Worm (Caenorhabditis elegans) whole organism, late embryonic: ENCODE data around the gene K08F4.5.

ENCODE experiments used
- C38D4.7 ChIP-seq: fragments of 200-800 bp; sonication (Bioruptor generic); optimal IDR thresholded peaks from 2 replicates; lab custom pipeline; 2018; ENCODE audit warnings: mild to moderate bottlenecking, missing genetic modification characterization, moderate library complexity, missing compliant biosample characterization
- F13H6.1 ChIP-seq: sonication (generic microtip); optimal IDR thresholded peaks from 2 replicates; lab custom pipeline; 2016; ENCODE audit warnings: missing genetic modification characterization, missing compliant biosample characterization
- K09A11.1 ChIP-seq: sonication (generic microtip); optimal IDR thresholded peaks from 2 replicates; lab custom pipeline; 2017; ENCODE audit warnings: antibody characterized with exemption, mild to moderate bottlenecking, missing genetic modification characterization, missing compliant biosample characterization; ENCODE audit not compliant: insufficient read depth
- T23F11.4 ChIP-seq: fragments of 200-800 bp; sonication (Bioruptor generic); optimal IDR thresholded peaks from 2 replicates; lab custom pipeline; 2018; ENCODE audit warnings: mild to moderate bottlenecking, missing genetic modification characterization, missing compliant biosample characterization
- Y22D7AL.16 ChIP-seq: sonication (generic microtip); optimal IDR thresholded peaks from 2 replicates; lab custom pipeline; 2016; ENCODE audit warnings: missing genetic modification characterization, missing compliant biosample characterization
- ceh-14 ChIP-seq: sonication (generic microtip); optimal IDR thresholded peaks from 2 replicates; lab custom pipeline; 2016; ENCODE audit warnings: missing genotype, missing genetic modification characterization, missing compliant biosample characterization
- ceh-18 ChIP-seq: sonication (generic microtip); optimal IDR thresholded peaks from 2 replicates; lab custom pipeline; 2016; ENCODE audit warnings: missing genetic modification characterization, missing compliant biosample characterization
- ceh-24 ChIP-seq: sonication (generic microtip); optimal IDR thresholded peaks from 2 replicates; lab custom pipeline; 2016; ENCODE audit warnings: mild to moderate bottlenecking, missing genetic modification characterization, missing compliant biosample characterization
- ceh-31 ChIP-seq: sonication (generic microtip); optimal IDR thresholded peaks from 2 replicates; lab custom pipeline; 2016; ENCODE audit warnings: missing genetic modification characterization, missing compliant biosample characterization
- ceh-34 ChIP-seq: sonication (generic microtip); optimal IDR thresholded peaks from 2 replicates; lab custom pipeline; 2016; ENCODE audit warnings: mild to moderate bottlenecking, missing genetic modification characterization, missing compliant biosample characterization
- ceh-45 ChIP-seq: fragments of 200-800 bp; sonication (Bioruptor generic); IDR thresholded peaks from 2 replicates; pipeline ENCODE4 v1.3.6; 2022; ENCODE audit warnings: missing genetic modification reagents, missing genetic modification characterization, missing compliant biosample characterization
- ceh-48 ChIP-seq: sonication (generic microtip); optimal IDR thresholded peaks from 2 replicates; lab custom pipeline; 2016; ENCODE audit warnings: missing genetic modification characterization, inconsistent platforms, missing compliant biosample characterization
- dve-1 ChIP-seq: sonication (generic microtip); optimal IDR thresholded peaks from 2 replicates; lab custom pipeline; 2017; ENCODE audit warnings: antibody characterized with exemption, mild to moderate bottlenecking, missing genetic modification characterization, missing compliant biosample characterization
- elt-2 ChIP-seq: sonication (generic microtip); optimal IDR thresholded peaks from 2 replicates; lab custom pipeline; 2016; ENCODE audit warnings: missing genetic modification reagents, missing genetic modification characterization, missing compliant biosample characterization
- fkh-10 ChIP-seq: fragments of 150-350 bp; optimal IDR thresholded peaks from 2 replicates; lab custom pipeline; 2014; ENCODE audit warnings: missing biosample characterization, missing genetic modification reagents, missing genetic modification characterization
- fkh-6 ChIP-seq: sonication (generic microtip); optimal IDR thresholded peaks from 2 replicates; lab custom pipeline; 2016; ENCODE audit warnings: missing genetic modification characterization, missing compliant biosample characterization
- gmeb-2 ChIP-seq: sonication (generic microtip); optimal IDR thresholded peaks from 2 replicates; lab custom pipeline; 2016; ENCODE audit warnings: missing genetic modification characterization, inconsistent platforms, missing compliant biosample characterization
- hlh-15 ChIP-seq: sonication (generic microtip); optimal IDR thresholded peaks from 2 replicates; lab custom pipeline; 2016; ENCODE audit warnings: missing genetic modification characterization, missing compliant biosample characterization
- hlh-8 ChIP-seq: sonication (generic microtip); optimal IDR thresholded peaks from 2 replicates; lab custom pipeline; 2016; ENCODE audit warnings: missing genotype, missing genetic modification characterization, missing compliant biosample characterization
- lim-6 ChIP-seq: sonication (generic microtip); optimal IDR thresholded peaks from 2 replicates; lab custom pipeline; 2016; ENCODE audit warnings: missing genetic modification characterization, missing compliant biosample characterization
- lin-11 ChIP-seq: fragments of 200-800 bp; sonication (Bioruptor generic); optimal IDR thresholded peaks from 2 replicates; lab custom pipeline; 2018; ENCODE audit warnings: mild to moderate bottlenecking, missing genetic modification characterization, missing compliant biosample characterization
- madf-2 ChIP-seq: sonication (generic microtip); optimal IDR thresholded peaks from 2 replicates; lab custom pipeline; 2017; ENCODE audit warnings: missing genetic modification characterization, missing compliant biosample characterization
- nfya-1 ChIP-seq: sonication (generic microtip); optimal IDR thresholded peaks from 2 replicates; lab custom pipeline; 2017; ENCODE audit warnings: missing genetic modification characterization, mild to moderate bottlenecking, missing compliant biosample characterization, antibody characterized with exemption, moderate library complexity
- nhr-11 ChIP-seq: fragments of 150-350 bp; optimal IDR thresholded peaks from 2 replicates; lab custom pipeline; 2014; ENCODE audit warnings: missing biosample characterization, missing genetic modification characterization
- npax-4 ChIP-seq: sonication (generic microtip); optimal IDR thresholded peaks from 2 replicates; lab custom pipeline; 2016; ENCODE audit warnings: missing genetic modification characterization, missing compliant biosample characterization
- odd-2 ChIP-seq: sonication (generic microtip); optimal IDR thresholded peaks from 2 replicates; lab custom pipeline; 2017; ENCODE audit warnings: antibody characterized with exemption, mild to moderate bottlenecking, missing genetic modification characterization, missing compliant biosample characterization
- pag-3 ChIP-seq: sonication (generic microtip); optimal IDR thresholded peaks from 2 replicates; lab custom pipeline; 2016; ENCODE audit warnings: missing compliant biosample characterization, missing genetic modification characterization, borderline replicate concordance
- pax-1 ChIP-seq: fragments of 150-350 bp; optimal IDR thresholded peaks from 2 replicates; lab custom pipeline; 2014; ENCODE audit warnings: missing biosample characterization, missing genetic modification characterization
- pha-4 ChIP-seq: fragments of 150-350 bp; optimal IDR thresholded peaks from 2 replicates; lab custom pipeline; 2018; ENCODE audit warnings: missing biosample characterization, missing genetic modification reagents, missing genetic modification characterization
- pqm-1 ChIP-seq: sonication (generic microtip); optimal IDR thresholded peaks from 2 replicates; lab custom pipeline; 2016; ENCODE audit warnings: missing genetic modification characterization, missing compliant biosample characterization
- pros-1 ChIP-seq: fragments of 150-350 bp; optimal IDR thresholded peaks from 2 replicates; lab custom pipeline; 2014; ENCODE audit warnings: missing biosample characterization, missing genetic modification reagents, missing genetic modification characterization
- ref-2 ChIP-seq: sonication (generic microtip); optimal IDR thresholded peaks from 2 replicates; lab custom pipeline; 2016; ENCODE audit warnings: missing genetic modification characterization, missing compliant biosample characterization
- sdc-2 ChIP-seq: sonication (generic microtip); optimal IDR thresholded peaks from 2 replicates; lab custom pipeline; 2016; ENCODE audit warnings: missing genotype, missing genetic modification characterization, missing compliant biosample characterization
- sox-2 ChIP-seq: fragments of 200-800 bp; sonication (Bioruptor generic); IDR thresholded peaks from 2 replicates; pipeline ENCODE4 v1.3.6; 2022; ENCODE audit warnings: missing genetic modification reagents, missing genetic modification characterization, missing compliant biosample characterization
- sox-4 ChIP-seq: sonication (generic microtip); optimal IDR thresholded peaks from 2 replicates; lab custom pipeline; 2017; ENCODE audit warnings: mild to moderate bottlenecking, missing genetic modification characterization, inconsistent platforms, missing compliant biosample characterization
- tbx-2 ChIP-seq: sonication (generic microtip); optimal IDR thresholded peaks from 2 replicates; lab custom pipeline; 2016; ENCODE audit warnings: missing genetic modification characterization, missing compliant biosample characterization
- unc-55 ChIP-seq: sonication (generic microtip); optimal IDR thresholded peaks from 2 replicates; lab custom pipeline; 2017; ENCODE audit warnings: missing biosample characterization, missing genetic modification reagents, missing genetic modification characterization
- ztf-16 ChIP-seq: sonication (generic microtip); optimal IDR thresholded peaks from 2 replicates; lab custom pipeline; 2017; ENCODE audit warnings: missing genetic modification characterization, missing compliant biosample characterization

The K08F4.5 gene

ce11 chrIV:10143640-10144039 is 7.9 kb upstream of the K08F4.5 start, which contains the start of gene msp-38:
msp-38 (minus strand) TSS chrIV:10143740.
- TF ChIP-seq pqm-1 (tag; lab: Kevin White, UChicago) = no peak
- no peak for TF ChIP-seq ceh-34
- no peak for TF ChIP-seq ceh-31
- no peak for TF ChIP-seq elt-2 (tag; lab: Kevin White, UChicago)
- no peak for TF ChIP-seq hlh-8
- TF ChIP-seq ceh-18 (tag; lab: Kevin White, UChicago) = no peak
- no peak for TF ChIP-seq ref-2 (tag; lab: Kevin White, UChicago)
- no peak for TF ChIP-seq pros-1 (tag; lab: Kevin White, UChicago)
- no peak for TF ChIP-seq hlh-15

DNA sequence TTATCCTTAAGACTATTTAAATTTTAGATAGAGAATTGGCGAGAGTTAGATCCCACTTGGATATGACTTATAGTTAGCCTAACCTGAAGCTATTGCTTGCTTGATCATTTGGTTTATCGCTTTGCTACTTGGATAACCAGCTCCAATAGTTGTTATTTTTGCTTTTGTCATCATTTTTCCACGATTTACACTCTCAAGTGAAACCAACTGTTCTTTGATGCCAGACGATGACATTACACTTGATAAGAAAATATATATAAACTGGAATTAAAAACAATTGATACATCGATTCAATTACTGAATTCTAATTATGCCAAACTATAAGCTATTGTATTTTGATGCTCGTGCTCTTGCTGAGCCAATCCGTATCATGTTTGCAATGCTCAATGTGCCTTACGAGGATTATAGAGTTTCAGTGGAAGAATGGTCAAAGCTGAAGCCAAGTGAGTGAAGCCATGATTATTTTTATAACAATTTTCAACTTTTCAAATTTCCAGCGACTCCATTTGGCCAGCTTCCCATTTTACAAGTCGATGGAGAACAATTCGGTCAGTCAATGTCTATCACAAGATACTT is 6.3 kb upstream of the K08F4.5 start, which contains the start of the genes gst-2, gst-4 and dhs-12:
Gene gst-2 (minus strand): TSS at position 132 of the 576 bp plus-strand sequence.
Gene gst-4 (plus strand): TSS at position 296 of the 576 bp plus-strand sequence.
Gene dhs-12 (plus strand): TSS at position 526 of the 576 bp plus-strand sequence.
- TF ChIP-seq fkh-6 (tag; lab: Kevin White, UChicago) = no peak
- no peak for TF ChIP-seq C38D4.7
- TF ChIP-seq T23F11.4 (GFP tag; lab: Kevin White, UChicago) = no peak
- TF ChIP-seq tbx-2 (tag; lab: Kevin White, UChicago) = no peak
- TF ChIP-seq, all 69 proteins: peak for 0

DNA sequence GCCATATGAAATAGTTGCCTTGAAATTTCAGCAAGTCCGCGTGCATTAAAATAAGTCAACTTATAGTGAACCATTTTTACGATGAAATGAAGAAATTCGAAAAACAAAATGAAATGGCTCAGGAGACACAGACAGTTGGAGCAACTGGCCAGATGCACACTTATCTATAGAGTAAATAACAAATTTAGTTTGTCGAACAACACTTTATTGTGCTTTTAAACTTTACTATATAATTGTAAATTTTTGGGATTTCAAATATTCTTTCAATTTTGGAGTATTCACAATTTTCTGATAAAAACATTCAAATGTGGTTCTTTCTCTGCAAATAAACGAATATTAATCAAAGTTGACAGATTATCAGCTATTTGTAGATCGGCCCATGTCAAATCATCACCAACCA is 4.4 kb upstream of the K08F4.5 start, which contains the start of gene gst-3:
Gene gst-3 (minus strand): TSS at position 101 of the 400 bp plus-strand sequence.
- TF ChIP-seq odd-2 = no peak

DNA sequence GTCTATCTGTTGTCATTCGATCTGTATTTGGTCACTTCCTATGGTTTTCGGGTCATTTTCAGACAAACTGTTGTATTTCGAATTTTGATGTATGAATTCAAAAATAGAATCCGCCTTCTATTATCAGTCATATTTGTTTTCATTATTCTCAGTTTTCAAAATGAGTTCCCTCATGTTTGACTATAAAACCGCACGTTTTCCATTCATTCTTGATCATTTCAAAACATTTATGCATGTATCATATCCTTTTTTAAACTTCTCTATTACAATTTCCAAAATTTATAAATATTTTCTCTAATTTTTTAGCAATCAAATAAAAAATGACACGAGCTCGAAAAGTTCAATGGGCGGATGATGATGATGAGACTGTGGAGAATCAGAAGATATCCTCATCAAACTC is 2.1 kb upstream of the K08F4.5 start, which contains the start of gene K08F4.12:
Gene K08F4.12 (plus strand): TSS at position 301 of the 400 bp plus-strand sequence.
- TF ChIP-seq madf-2 (tag; lab: Kevin White, UChicago) = no peak
- no peak for TF ChIP-seq ceh-14 (tag; lab: Kevin White, UChicago)
- no peak for TF ChIP-seq tbx-2 (tag; lab: Kevin White, UChicago)
- no peak for TF ChIP-seq sox-2 (GFP tag; lab: Robert Waterston, UW)
- no peak for TF ChIP-seq ceh-48 (tag; lab: Kevin White, UChicago)
- TF ChIP-seq F13H6.1 = no peak
- no peak for TF ChIP-seq ceh-24 (tag; lab: Kevin White, UChicago)
- TF ChIP-seq K09A11.1 (tag; lab: Kevin White, UChicago) = no peak
- no peak for TF ChIP-seq lin-11
- no peak for TF ChIP-seq dve-1 (tag; lab: Kevin White, UChicago)
- TF ChIP-seq unc-55 (GFP tag; lab: Kevin White, UChicago) = no peak
- no peak for TF ChIP-seq elt-2 (tag; lab: Kevin White, UChicago)
- no peak for TF ChIP-seq npax-4 (tag; lab: Kevin White, UChicago)
- TF ChIP-seq nfya-1 (tag; lab: Kevin White, UChicago) = no peak
- no peak for TF ChIP-seq pha-4 (tag; lab: Kevin White, UChicago)
- TF ChIP-seq lim-6 (tag; lab: Kevin White, UChicago) = no peak
- TF ChIP-seq ceh-45 (GFP tag; lab: Robert Waterston, UW) = no peak
- TF ChIP-seq pag-3 (tag; lab: Kevin White, UChicago) = no peak
- no peak for TF ChIP-seq ztf-16 (tag; lab: Kevin White, UChicago)
- no peak for TF ChIP-seq fkh-10

- TF ChIP-seq gmeb-2 (tag; lab: Kevin White, UChicago) = no peak
- TF ChIP-seq sdc-2 (tag; lab: Kevin White, UChicago) = no peak
- no peak for TF ChIP-seq nfya-1 (tag; lab: Kevin White, UChicago)
- no peak for TF ChIP-seq elt-2 (tag; lab: Kevin White, UChicago)
- no peak for TF ChIP-seq tbx-2 (tag; lab: Kevin White, UChicago)
- no peak for TF ChIP-seq sox-4
- TF ChIP-seq pqm-1 (tag; lab: Kevin White, UChicago) = no peak
- no peak for TF ChIP-seq pax-1 (tag; lab: Kevin White, UChicago)
- TF ChIP-seq ceh-48 (tag; lab: Kevin White, UChicago) = no peak
- no peak for TF ChIP-seq Y22D7AL.16 (tag; lab: Kevin White, UChicago)
- no peak for TF ChIP-seq nhr-11 (tag; lab: Kevin White, UChicago)
- TF ChIP-seq ztf-16 (tag; lab: Kevin White, UChicago) = no peak
These were observed 5.8 kb downstream of the K08F4.5 start, which contains the start of gene glt-3 for ce11 chrIV:10129957-10130356. glt-3 (plus strand) TSS chrIV:10130257.
